Worm (Caenorhabditis elegans) whole organism, L4 larva: ENCODE data around the gene T01D3.6.

Experiments
- F26F4.8 ChIP-seq: fragments of 200-800 bp; sonication (Bioruptor generic); conservative IDR thresholded peaks from 2 replicates; pipeline ENCODE4 v1.3.6; 2022; ENCODE audit warnings: missing genetic modification characterization, missing compliant biosample characterization
- F37D6.2 ChIP-seq: sonication (generic microtip); optimal IDR thresholded peaks from 2 replicates; lab custom pipeline; 2016; ENCODE audit warnings: mild to moderate bottlenecking, missing genetic modification characterization, missing compliant biosample characterization
- R02D3.7 ChIP-seq: fragments of 150-350 bp; sonication (generic microtip); optimal IDR thresholded peaks from 3 replicates; lab custom pipeline; 2014; ENCODE audit warnings: missing biosample characterization, missing genetic modification characterization
- T20F7.1 ChIP-seq: fragments of 200-800 bp; sonication (Bioruptor generic); optimal IDR thresholded peaks from 2 replicates; lab custom pipeline; 2018; ENCODE audit warnings: mild to moderate bottlenecking, missing genetic modification characterization, missing compliant biosample characterization
- T26A8.4 ChIP-seq: fragments of 200-800 bp; sonication (Bioruptor generic); IDR thresholded peaks from 2 replicates; pipeline ENCODE4 v1.3.6; 2022; ENCODE audit warnings: missing genetic modification characterization, missing compliant biosample characterization
- Y105C5A.15 ChIP-seq: fragments of 200-800 bp; sonication (Bioruptor generic); IDR thresholded peaks from 2 replicates; pipeline ENCODE4 v1.3.6; 2022; ENCODE audit warnings: missing genetic modification characterization, missing compliant biosample characterization
- Y75B8A.6 ChIP-seq: fragments of 200-800 bp; sonication (Bioruptor generic); IDR thresholded peaks from 2 replicates; pipeline ENCODE4 v1.3.6; 2022; ENCODE audit warnings: missing genetic modification reagents, missing genetic modification characterization, missing compliant biosample characterization
- ZK546.5 ChIP-seq, 2 experiments: sonication (generic microtip); optimal IDR thresholded peaks; 2 replicates each; lab custom pipeline; 2017; ENCODE audit warnings: missing biosample characterization in 2 of 2, missing genetic modification characterization in 2 of 2
- aha-1 ChIP-seq: fragments of 150-350 bp; peaks from one replicate; lab custom pipeline; 2014; ENCODE audit warnings: missing biosample characterization, missing genetic modification characterization
- arid-1 ChIP-seq: fragments of 200-800 bp; sonication (Bioruptor generic); conservative IDR thresholded peaks from 2 replicates; pipeline ENCODE4 v1.3.6; 2022; ENCODE audit warnings: missing genetic modification reagents, missing genetic modification characterization, missing compliant biosample characterization
- attf-4 ChIP-seq: sonication (generic microtip); optimal IDR thresholded peaks from 3 replicates; lab custom pipeline; 2017; ENCODE audit warnings: missing biosample characterization, missing genetic modification characterization
- ceh-28 ChIP-seq: fragments of 150-350 bp; optimal IDR thresholded peaks from 2 replicates; lab custom pipeline; 2014; ENCODE audit warnings: missing biosample characterization, missing genetic modification reagents, missing genetic modification characterization
- ceh-62 ChIP-seq: sonication (generic microtip); optimal IDR thresholded peaks from 2 replicates; lab custom pipeline; 2017; ENCODE audit warnings: missing biosample characterization, missing genetic modification characterization
- ceh-82 ChIP-seq: sonication (generic microtip); optimal IDR thresholded peaks from 2 replicates; lab custom pipeline; 2017; ENCODE audit warnings: missing biosample characterization, missing genetic modification characterization
- cey-2 ChIP-seq: sonication (generic microtip); optimal IDR thresholded peaks from 3 replicates; lab custom pipeline; 2017; ENCODE audit warnings: missing genetic modification characterization, mild to moderate bottlenecking, missing compliant biosample characterization, antibody characterized with exemption, borderline replicate concordance; ENCODE audit not compliant: insufficient read depth
- ctbp-1 ChIP-seq: fragments of 200-800 bp; sonication (Bioruptor generic); IDR thresholded peaks from 2 replicates; pipeline ENCODE4 v1.3.6; 2022; ENCODE audit warnings: missing genetic modification reagents, missing genetic modification characterization, missing compliant biosample characterization
- daf-16 ChIP-seq, 3 experiments: sonication (generic microtip); optimal IDR thresholded peaks; 2 replicates each; lab custom pipeline; 2016 to 2017; ENCODE audit warnings: missing genetic modification characterization in 3 of 3, missing genetic modification reagents in 3 of 3, mild to moderate bottlenecking in 2 of 3, missing compliant biosample characterization in 2 of 3, missing biosample characterization in 1 of 3, moderate library complexity in 1 of 3
- daf-8 ChIP-seq: fragments of 200-800 bp; sonication (Bioruptor generic); IDR thresholded peaks from 2 replicates; pipeline ENCODE4 v1.3.6; 2022; ENCODE audit warnings: missing genetic modification characterization, missing compliant biosample characterization
- dmd-8 ChIP-seq: fragments of 200-800 bp; sonication (Bioruptor generic); IDR thresholded peaks from 2 replicates; pipeline ENCODE4 v1.3.6; 2022; ENCODE audit warnings: missing genetic modification characterization, missing compliant biosample characterization
- egl-43 ChIP-seq: fragments of 200-800 bp; sonication (Bioruptor generic); IDR thresholded peaks from 2 replicates; pipeline ENCODE4 v1.3.6; 2022; ENCODE audit warnings: missing genetic modification reagents, missing genetic modification characterization, missing compliant biosample characterization
- fkh-10 ChIP-seq: fragments of 150-350 bp; optimal IDR thresholded peaks from 2 replicates; lab custom pipeline; 2014; ENCODE audit warnings: missing biosample characterization, missing genetic modification reagents, missing genetic modification characterization
- fos-1 ChIP-seq: fragments of 150-350 bp; optimal IDR thresholded peaks from 2 replicates; lab custom pipeline; 2014; ENCODE audit warnings: missing biosample characterization, missing genetic modification characterization
- hlh-11 ChIP-seq: fragments of 200-800 bp; sonication (Bioruptor generic); optimal IDR thresholded peaks from 2 replicates; lab custom pipeline; 2018; ENCODE audit warnings: mild to moderate bottlenecking, missing genetic modification characterization, missing compliant biosample characterization
- hlh-30 ChIP-seq: sonication (generic microtip); optimal IDR thresholded peaks from 2 replicates; lab custom pipeline; 2017; ENCODE audit warnings: antibody characterized with exemption, mild to moderate bottlenecking, missing genetic modification characterization, missing compliant biosample characterization; ENCODE audit not compliant: insufficient read depth
- lim-7 ChIP-seq: fragments of 200-800 bp; sonication (Bioruptor generic); IDR thresholded peaks from 2 replicates; pipeline ENCODE4 v1.3.6; 2022; ENCODE audit warnings: missing genetic modification characterization, missing compliant biosample characterization
- lin-13 ChIP-seq: fragments of 150-350 bp; optimal IDR thresholded peaks from 2 replicates; lab custom pipeline; 2014; ENCODE audit warnings: missing biosample characterization, missing genetic modification reagents, missing genetic modification characterization
- lin-15B ChIP-seq: fragments of 150-350 bp; sonication (generic microtip); optimal IDR thresholded peaks from 3 replicates; lab custom pipeline; 2014; ENCODE audit warnings: missing biosample characterization, missing genetic modification characterization
- lin-29 ChIP-seq: fragments of 200-800 bp; sonication (Bioruptor generic); IDR thresholded peaks from 2 replicates; pipeline ENCODE4 v1.3.6; 2022; ENCODE audit warnings: missing genetic modification reagents, missing genetic modification characterization, missing compliant biosample characterization
- lsy-2 ChIP-seq, 2 experiments: fragments of 150-350 bp in 1 of 2; sonication (generic microtip) in 1 of 2; optimal IDR thresholded peaks; 2 replicates each; lab custom pipeline; 2014 to 2017; ENCODE audit warnings: missing biosample characterization in 2 of 2, missing genetic modification characterization in 2 of 2
- madf-9 ChIP-seq: fragments of 200-800 bp; sonication (Bioruptor generic); conservative IDR thresholded peaks from 2 replicates; pipeline ENCODE4 v1.3.6; 2022; ENCODE audit warnings: missing genetic modification reagents, missing genetic modification characterization, missing compliant biosample characterization
- mep-1 ChIP-seq: fragments of 150-350 bp; sonication (generic microtip); optimal IDR thresholded peaks from 3 replicates; lab custom pipeline; 2014; ENCODE audit warnings: missing biosample characterization, missing genetic modification characterization
- mes-2 ChIP-seq: sonication (generic microtip); optimal IDR thresholded peaks from 2 replicates; lab custom pipeline; 2016; ENCODE audit warnings: missing genotype, mild to moderate bottlenecking, missing genetic modification characterization, missing compliant biosample characterization; ENCODE audit not compliant: poor library complexity, severe bottlenecking
- mxl-2 ChIP-seq: fragments of 200-800 bp; sonication (Bioruptor generic); conservative IDR thresholded peaks from 2 replicates; pipeline ENCODE4 v1.3.6; 2022; ENCODE audit warnings: missing genetic modification reagents, missing genetic modification characterization, missing compliant biosample characterization
- mxl-3 ChIP-seq: fragments of 200-800 bp; sonication (Bioruptor generic); optimal IDR thresholded peaks from 2 replicates; lab custom pipeline; 2018; ENCODE audit warnings: mild to moderate bottlenecking, missing genetic modification characterization, missing compliant biosample characterization
- nhr-102 ChIP-seq: sonication (generic microtip); optimal IDR thresholded peaks from 2 replicates; lab custom pipeline; 2016; ENCODE audit warnings: mild to moderate bottlenecking, missing genetic modification characterization, moderate library complexity, missing compliant biosample characterization
- nhr-11 ChIP-seq: fragments of 150-350 bp; optimal IDR thresholded peaks from 2 replicates; lab custom pipeline; 2014; ENCODE audit warnings: missing biosample characterization, missing genetic modification characterization
- nhr-237 ChIP-seq: sonication (generic microtip); optimal IDR thresholded peaks from 2 replicates; lab custom pipeline; 2017; ENCODE audit warnings: missing biosample characterization, missing genetic modification characterization
- nhr-25 ChIP-seq: sonication (generic microtip); optimal IDR thresholded peaks from 2 replicates; lab custom pipeline; 2017; ENCODE audit warnings: missing genetic modification characterization, mild to moderate bottlenecking, missing compliant biosample characterization, antibody characterized with exemption, moderate library complexity, borderline replicate concordance; ENCODE audit not compliant: insufficient read depth
- nhr-28 ChIP-seq: fragments of 150-350 bp; optimal IDR thresholded peaks from 2 replicates; lab custom pipeline; 2014; ENCODE audit warnings: missing biosample characterization, missing genetic modification characterization
- nhr-42 ChIP-seq: fragments of 200-800 bp; sonication (Bioruptor generic); IDR thresholded peaks from 2 replicates; pipeline ENCODE4 v1.3.6; 2022; ENCODE audit warnings: missing genetic modification characterization, missing compliant biosample characterization
- nhr-77 ChIP-seq: fragments of 150-350 bp; optimal IDR thresholded peaks from 2 replicates; lab custom pipeline; 2014; ENCODE audit warnings: missing biosample characterization, missing genetic modification characterization
- php-3 ChIP-seq: fragments of 200-800 bp; sonication (Bioruptor generic); IDR thresholded peaks from 2 replicates; pipeline ENCODE4 v1.3.6; 2022; ENCODE audit warnings: missing genetic modification reagents, missing genetic modification characterization, missing compliant biosample characterization
- rbr-2 ChIP-seq: sonication (generic microtip); optimal IDR thresholded peaks from 2 replicates; lab custom pipeline; 2016; ENCODE audit warnings: missing genotype, missing genetic modification characterization, missing compliant biosample characterization
- saeg-2 ChIP-seq: fragments of 200-800 bp; sonication (Bioruptor generic); IDR thresholded peaks from 2 replicates; pipeline ENCODE4 v1.3.6; 2022; ENCODE audit warnings: missing genetic modification reagents, missing genetic modification characterization, missing compliant biosample characterization
- sdz-12 ChIP-seq: fragments of 200-800 bp; sonication (Bioruptor generic); optimal IDR thresholded peaks from 2 replicates; lab custom pipeline; 2018; ENCODE audit warnings: mild to moderate bottlenecking, missing genetic modification characterization, missing compliant biosample characterization
- snpc-1.2 ChIP-seq: fragments of 200-800 bp; sonication (Bioruptor generic); IDR thresholded peaks from 2 replicates; pipeline ENCODE4 v1.3.6; 2022; ENCODE audit warnings: missing genetic modification reagents, missing genetic modification characterization, missing compliant biosample characterization
- spr-1 ChIP-seq: sonication (generic microtip); optimal IDR thresholded peaks from 2 replicates; lab custom pipeline; 2016; ENCODE audit warnings: mild to moderate bottlenecking, missing genetic modification characterization, missing compliant biosample characterization
- unc-62 ChIP-seq, 3 experiments: fragments of 150-350 bp in 1 of 3; sonication (generic microtip); optimal IDR thresholded peaks in 2 of 3; peaks in 1 of 3; 1 replicate in 1 of 3; 2 replicates in 2 of 3; lab custom pipeline; 2014 to 2017; ENCODE audit warnings: missing biosample characterization in 3 of 3, missing genetic modification characterization in 3 of 3, missing genetic modification reagents in 3 of 3, missing genotype in 1 of 3
- vab-7 ChIP-seq: fragments of 200-800 bp; sonication (Bioruptor generic); IDR thresholded peaks from 2 replicates; pipeline ENCODE4 v1.3.6; 2022; ENCODE audit warnings: missing genetic modification reagents, missing genetic modification characterization, missing compliant biosample characterization
- ztf-7 ChIP-seq: fragments of 150-350 bp; optimal IDR thresholded peaks from 2 replicates; lab custom pipeline; 2014; ENCODE audit warnings: missing biosample characterization, missing genetic modification characterization

The T01D3.6 gene

ce11 chrV:13715223-13715686 lies 1.4 kb upstream of the T01D3.6 start, which contains the start of gene zipt-9 (continued):
- TF ChIP-seq nhr-25 (tag; lab: Kevin White, UChicago) = no peak
- TF ChIP-seq T26A8.4 (GFP tag; lab: Robert Waterston, UW) = no peak
- no peak for TF ChIP-seq nhr-28 (tag; lab: Kevin White, UChicago)
- TF ChIP-seq Y75B8A.6 (GFP tag; lab: Robert Waterston, UW) = no peak
- TF ChIP-seq rbr-2 (tag; lab: Kevin White, UChicago) = peak; percentile 66
- TF ChIP-seq F37D6.2 (tag; lab: Kevin White, UChicago) = peak; percentile 44
- peak; percentile 74 for TF ChIP-seq mxl-3 (GFP tag; lab: Kevin White, UChicago)
- peak; percentile 37 for TF ChIP-seq aha-1 (tag; lab: Kevin White, UChicago)
- no peak for TF ChIP-seq nhr-237 (tag; lab: Kevin White, UChicago)
- no peak for TF ChIP-seq php-3 (GFP tag; lab: Robert Waterston, UW)
- TF ChIP-seq madf-9 (GFP tag; lab: Robert Waterston, UW) = peak; percentile 47; the same call in 1 of the 2 replicates
- TF ChIP-seq lin-13 = peak; percentile 46
- TF ChIP-seq daf-16 (GFP tag; optimal IDR thresholded peaks at IDR 0.05; lab: Kevin White, UChicago) = no peak
- TF ChIP-seq daf-16 (tag; optimal IDR thresholded peaks at IDR 0.05; lab: Kevin White, UChicago) = peak; percentile 46
- peak; percentile 56 for TF ChIP-seq nhr-77
- peak; percentile 56 for TF ChIP-seq fkh-10 (GFP tag; lab: Kevin White, UChicago)
- TF ChIP-seq mxl-2 (GFP tag; lab: Robert Waterston, UW) = no peak
- peak; percentile 56 for TF ChIP-seq nhr-11 (tag; lab: Kevin White, UChicago)
- TF ChIP-seq lsy-2 (tag; optimal IDR thresholded peaks at IDR 0.05; lab: Kevin White, UChicago) = no peak
- TF ChIP-seq mes-2 (tag; lab: Kevin White, UChicago) = peak; percentile 96
- TF ChIP-seq fos-1 (tag; lab: Kevin White, UChicago) = no peak
- TF ChIP-seq ctbp-1 = no peak
- TF ChIP-seq lin-15B (tag; lab: Kevin White, UChicago) = peak; percentile 24
- TF ChIP-seq daf-8 = no peak
- no peak for TF ChIP-seq sdz-12 (GFP tag; lab: Kevin White, UChicago)
- TF ChIP-seq ztf-7 (tag; lab: Kevin White, UChicago) = no peak
- TF ChIP-seq Y105C5A.15 = no peak
- peak; percentile 77 for TF ChIP-seq T20F7.1
- TF ChIP-seq vab-7 (GFP tag; lab: Robert Waterston, UW) = peak; percentile 56; the same call in 1 of the 2 replicates
- no peak for TF ChIP-seq saeg-2 (GFP tag; lab: Robert Waterston, UW)
- no peak for TF ChIP-seq lim-7 (GFP tag; lab: Robert Waterston, UW)
- no peak for TF ChIP-seq arid-1 (GFP tag; lab: Robert Waterston, UW)
- no peak for TF ChIP-seq ceh-28 (tag; lab: Kevin White, UChicago)
- no peak for TF ChIP-seq snpc-1.2 (GFP tag; lab: Robert Waterston, UW)
- TF ChIP-seq unc-62 (GFP tag; optimal IDR thresholded peaks at IDR 0.05 in 1 of 2; lab: Kevin White, UChicago) = peak in 1 of 2 experiments; percentile 84
- no peak for TF ChIP-seq unc-62 (tag; optimal IDR thresholded peaks at IDR 0.05; lab: Kevin White, UChicago)
- TF ChIP-seq nhr-42 (GFP tag; lab: Robert Waterston, UW) = no peak
- TF ChIP-seq dmd-8 (GFP tag; lab: Robert Waterston, UW) = no peak
- no peak for TF ChIP-seq nhr-102 (tag; lab: Kevin White, UChicago)
- TF ChIP-seq R02D3.7 (tag; lab: Kevin White, UChicago) = no peak
- TF ChIP-seq lin-29 (GFP tag; lab: Robert Waterston, UW) = no peak
- no peak for TF ChIP-seq attf-4 (tag; lab: Kevin White, UChicago)
- peak; percentile 56 for TF ChIP-seq hlh-11
- no peak for TF ChIP-seq egl-43 (GFP tag; lab: Robert Waterston, UW)
- peak; percentile 81 for TF ChIP-seq mep-1 (tag; lab: Kevin White, UChicago)
- no peak for TF ChIP-seq cey-2 (tag; lab: Kevin White, UChicago)
- no peak for TF ChIP-seq spr-1 (tag; lab: Kevin White, UChicago)
- no peak for TF ChIP-seq hlh-30 (tag; lab: Kevin White, UChicago)
- no peak for TF ChIP-seq ZK546.5 (tag; optimal IDR thresholded peaks at IDR 0.05; lab: Kevin White, UChicago)
- TF ChIP-seq ceh-82 = no peak
- TF ChIP-seq ceh-62 (tag; lab: Kevin White, UChicago) = no peak
- no peak for TF ChIP-seq F26F4.8 (GFP tag; lab: Robert Waterston, UW)
